Worm (Caenorhabditis elegans): ENCODE data around the gene mev-1.

mev-1 gene

ce11 chrIII:10362920-10363319, 28.8 kb downstream of the mev-1 start:
- TF ChIP-seq ceh-58 (GFP tag; IDR thresholded peaks at IDR 0.05) (no peak), attf-3 (GFP tag; conservative IDR thresholded peaks at IDR 0.05) (no peak), F57A8.1 (GFP tag; optimal IDR thresholded peaks at IDR 0.05) (no peak), gei-17 (GFP tag; optimal IDR thresholded peaks at IDR 0.05) (no peak), pha-4 (tag; optimal IDR thresholded peaks at IDR 0.05) (no peak), tlf-1 (GFP tag; optimal IDR thresholded peaks at IDR 0.05) (no peak), egl-18 (GFP tag; IDR thresholded peaks at IDR 0.05) (no peak), nfyb-1 (GFP tag; IDR thresholded peaks at IDR 0.05) (no peak), rcor-1 (GFP tag; IDR thresholded peaks at IDR 0.05) (no peak), B0035.1 (tag; optimal IDR thresholded peaks at IDR 0.05) (no peak), F49E8.2 (tag; optimal IDR thresholded peaks at IDR 0.05; ENCODE audit: insufficient read depth) (no peak), Y95B8A.8 (GFP tag; IDR thresholded peaks at IDR 0.05) (no peak), sptf-2 (GFP tag; optimal IDR thresholded peaks at IDR 0.05) (no peak), ZK185.1 (tag; optimal IDR thresholded peaks at IDR 0.05; ENCODE audit: poor library complexity, severe bottlenecking) (no peak), cebp-2 (GFP tag; IDR thresholded peaks at IDR 0.05) (no peak), aptf-3 (GFP tag; IDR thresholded peaks at IDR 0.05) (no peak), ztf-22 (GFP tag; optimal IDR thresholded peaks at IDR 0.05) (no peak), ceh-100 (GFP tag; IDR thresholded peaks at IDR 0.05) (no peak)

ce11 chrIII:10364656-10365055, 30.6 kb downstream of the mev-1 start, which contains the start of gene tbc-8:
Gene tbc-8 (plus strand): TSS chrIII:10364956.
- TF ChIP-seq Y95B8A.8 (GFP tag; IDR thresholded peaks at IDR 0.05): no peak

- TF ChIP-seq ceh-27 (GFP tag; optimal IDR thresholded peaks at IDR 0.05): peak; percentile 4
- peak; percentile 44 for TF ChIP-seq K12H6.12 (tag; optimal IDR thresholded peaks at IDR 0.05)
- TF ChIP-seq lsy-27 (tag; optimal IDR thresholded peaks at IDR 0.05; ENCODE audit: borderline replicate concordance, insufficient read depth): no peak
Measured at ce11 chrIII:10367355-10367909, 33.4 kb downstream of the mev-1 start.

- TF ChIP-seq tlf-1 (GFP tag; optimal IDR thresholded peaks at IDR 0.05): no peak
- no peak for TF ChIP-seq snpc-4 (GFP tag; optimal IDR thresholded peaks at IDR 0.05)
- TF ChIP-seq snpc-4 (tag; optimal IDR thresholded peaks at IDR 0.05): no peak
- 0 out of 2 replicates have a peak, but pooled peaks have one; percentile 41 for TF ChIP-seq F37B4.10 (GFP tag; IDR thresholded peaks at IDR 0.05)
- no peak for TF ChIP-seq aptf-2 (GFP tag; conservative IDR thresholded peaks at IDR 0.05)
- no peak for TF ChIP-seq madf-8 (GFP tag; conservative IDR thresholded peaks at IDR 0.05)
- no peak for TF ChIP-seq ets-4 (GFP tag; optimal IDR thresholded peaks at IDR 0.05)
- TF ChIP-seq zfh-2 (GFP tag; conservative IDR thresholded peaks at IDR 0.05): no peak
- TF ChIP-seq athp-1 (tag; optimal IDR thresholded peaks at IDR 0.05): no peak
- no peak for TF ChIP-seq D2030.7 (GFP tag; IDR thresholded peaks at IDR 0.05)
Measured at ce11 chrIII:10373845-10374244, 39.8 kb downstream of the mev-1 start.

- peak; percentile 67 for TF ChIP-seq nhr-80 (tag; optimal IDR thresholded peaks at IDR 0.05)
- TF ChIP-seq snpc-1.1 (tag; optimal IDR thresholded peaks at IDR 0.05; ENCODE audit: insufficient read depth): no peak
- no peak for TF ChIP-seq B0336.3 (GFP tag; IDR thresholded peaks at IDR 0.05)
- no peak for TF ChIP-seq ztf-28 (GFP tag; IDR thresholded peaks at IDR 0.05)
- no peak for TF ChIP-seq tbx-9 (tag; optimal IDR thresholded peaks at IDR 0.05; ENCODE audit: borderline replicate concordance)
Measured at ce11 chrIII:10376041-10376440, 42.0 kb downstream of the mev-1 start.

All from whole organism, young adult.